Worm (Caenorhabditis elegans) whole organism, L1 larva: Measurements from ENCODE around the gene mlp-1.

Experiments used
- F16B12.6 ChIP-seq: fragments of 150-350 bp; optimal IDR thresholded peaks from 2 replicates; lab custom pipeline; 2014; ENCODE audit warnings: missing biosample characterization, missing genetic modification characterization
- Y116A8C.19 ChIP-seq: sonication (generic microtip); optimal IDR thresholded peaks from 2 replicates; lab custom pipeline; 2016; ENCODE audit warnings: missing compliant biosample characterization, missing genetic modification characterization, borderline replicate concordance
- aha-1 ChIP-seq: fragments of 150-350 bp; optimal IDR thresholded peaks from 2 replicates; lab custom pipeline; 2014; ENCODE audit warnings: missing biosample characterization, missing genetic modification characterization
- alr-1 ChIP-seq: fragments of 200-800 bp; sonication (Bioruptor generic); optimal IDR thresholded peaks from 2 replicates; lab custom pipeline; 2018; ENCODE audit warnings: borderline replicate concordance, mild to moderate bottlenecking, missing genetic modification characterization, missing compliant biosample characterization
- ama-1 ChIP-seq: fragments of 150-350 bp; optimal IDR thresholded peaks from 2 replicates; lab custom pipeline; 2014
- blmp-1 ChIP-seq: fragments of 150-350 bp; optimal IDR thresholded peaks from 2 replicates; lab custom pipeline; 2014; ENCODE audit warnings: missing biosample characterization, missing genetic modification characterization
- ceh-82 ChIP-seq, 3 experiments: fragments of 150-350 bp in 1 of 3; sonication (generic microtip) in 2 of 3; optimal IDR thresholded peaks; 2 replicates each; lab custom pipeline; 2014 to 2017; ENCODE audit warnings: missing biosample characterization in 3 of 3, missing genetic modification characterization in 3 of 3
- ceh-90 ChIP-seq: sonication (generic microtip); optimal IDR thresholded peaks from 2 replicates; lab custom pipeline; 2016; ENCODE audit warnings: missing genetic modification characterization, missing compliant biosample characterization
- dpl-1 ChIP-seq, 3 experiments: fragments of 150-350 bp in 2 of 3; sonication (generic microtip) in 1 of 3; optimal IDR thresholded peaks; 2 replicates each; lab custom pipeline; 2014 to 2017; ENCODE audit warnings: missing biosample characterization in 3 of 3, missing genetic modification characterization in 3 of 3, missing genetic modification reagents in 3 of 3
- dsc-1 ChIP-seq: sonication (generic microtip); optimal IDR thresholded peaks from 2 replicates; lab custom pipeline; 2016; ENCODE audit warnings: mild to moderate bottlenecking, missing genetic modification characterization, missing compliant biosample characterization
- efl-1 ChIP-seq, 4 experiments: fragments of 150-350 bp; optimal IDR thresholded peaks in 3 of 4; peaks in 1 of 4; 1 replicate in 1 of 4; 2 replicates in 3 of 4; lab custom pipeline; 2014; ENCODE audit warnings: missing biosample characterization in 2 of 4, missing genetic modification characterization in 2 of 4, missing genetic modification reagents in 2 of 4
- fkh-10 ChIP-seq: sonication (generic microtip); optimal IDR thresholded peaks from 2 replicates; lab custom pipeline; 2017; ENCODE audit warnings: missing biosample characterization, missing genetic modification reagents, missing genetic modification characterization
- fkh-8 ChIP-seq: sonication (generic microtip); optimal IDR thresholded peaks from 2 replicates; lab custom pipeline; 2016; ENCODE audit warnings: mild to moderate bottlenecking, missing genetic modification characterization, missing compliant biosample characterization
- irx-1 ChIP-seq: sonication (generic microtip); optimal IDR thresholded peaks from 2 replicates; lab custom pipeline; 2016; ENCODE audit warnings: missing genetic modification characterization, missing compliant biosample characterization
- jun-1 ChIP-seq: fragments of 150-350 bp; optimal IDR thresholded peaks from 2 replicates; lab custom pipeline; 2014; ENCODE audit warnings: missing biosample characterization, missing genetic modification reagents, missing genetic modification characterization
- lin-14 ChIP-seq: fragments of 200-800 bp; sonication (Bioruptor generic); optimal IDR thresholded peaks from 2 replicates; lab custom pipeline; 2018; ENCODE audit warnings: mild to moderate bottlenecking, missing genetic modification characterization, moderate library complexity, missing compliant biosample characterization
- lin-15B ChIP-seq: fragments of 150-350 bp; sonication (generic microtip); optimal IDR thresholded peaks from 3 replicates; lab custom pipeline; 2014; ENCODE audit warnings: missing biosample characterization, missing genetic modification characterization
- lin-35 ChIP-seq, 2 experiments: fragments of 150-350 bp; optimal IDR thresholded peaks; 2 replicates each; lab custom pipeline; 2014; ENCODE audit warnings: missing biosample characterization in 2 of 2, missing genetic modification characterization in 2 of 2, missing genetic modification reagents in 2 of 2
- lin-39 ChIP-seq: fragments of 150-350 bp; optimal IDR thresholded peaks from 2 replicates; lab custom pipeline; 2014; ENCODE audit warnings: missing biosample characterization, missing genetic modification reagents, missing genetic modification characterization
- lsy-2 ChIP-seq, 2 experiments: fragments of 150-350 bp; optimal IDR thresholded peaks; 2 replicates each; lab custom pipeline; 2014; ENCODE audit warnings: missing biosample characterization in 2 of 2, missing genetic modification characterization in 2 of 2
- mab-9 ChIP-seq: fragments of 200-800 bp; sonication (Bioruptor generic); IDR thresholded peaks from 2 replicates; pipeline ENCODE4 v1.3.6; 2022; ENCODE audit warnings: missing genetic modification reagents, missing genetic modification characterization, missing compliant biosample characterization
- mep-1 ChIP-seq: fragments of 150-350 bp; optimal IDR thresholded peaks from 2 replicates; lab custom pipeline; 2014; ENCODE audit warnings: missing biosample characterization, missing genetic modification characterization
- nhr-20 ChIP-seq: sonication (generic microtip); optimal IDR thresholded peaks from 2 replicates; lab custom pipeline; 2016; ENCODE audit warnings: mild to moderate bottlenecking, missing genetic modification characterization, missing compliant biosample characterization
- nhr-28 ChIP-seq: fragments of 150-350 bp; optimal IDR thresholded peaks from 2 replicates; lab custom pipeline; 2014; ENCODE audit warnings: missing biosample characterization, missing genetic modification characterization
- nhr-47 ChIP-seq: sonication (generic microtip); optimal IDR thresholded peaks from 2 replicates; lab custom pipeline; 2016; ENCODE audit warnings: mild to moderate bottlenecking, missing genetic modification characterization, moderate library complexity, missing compliant biosample characterization
- nhr-71 ChIP-seq: sonication (generic microtip); optimal IDR thresholded peaks from 2 replicates; lab custom pipeline; 2016; ENCODE audit warnings: mild to moderate bottlenecking, missing genetic modification characterization, moderate library complexity, missing compliant biosample characterization
- rnt-1 ChIP-seq: sonication (generic microtip); optimal IDR thresholded peaks from 2 replicates; lab custom pipeline; 2016; ENCODE audit warnings: mild to moderate bottlenecking, missing genetic modification characterization, moderate library complexity, missing compliant biosample characterization
- skn-1 ChIP-seq: fragments of 150-350 bp; optimal IDR thresholded peaks from 2 replicates; lab custom pipeline; 2014; ENCODE audit warnings: missing biosample characterization, missing genetic modification characterization
- snu-23 ChIP-seq: sonication (generic microtip); optimal IDR thresholded peaks from 2 replicates; lab custom pipeline; 2016; ENCODE audit warnings: missing genetic modification characterization, missing compliant biosample characterization
- sox-4 ChIP-seq: sonication (generic microtip); optimal IDR thresholded peaks from 2 replicates; lab custom pipeline; 2016; ENCODE audit warnings: missing genetic modification characterization, missing compliant biosample characterization
- sptf-1 ChIP-seq: fragments of 150-350 bp; optimal IDR thresholded peaks from 2 replicates; lab custom pipeline; 2014; ENCODE audit warnings: missing biosample characterization, missing genetic modification characterization
- swsn-7 ChIP-seq: sonication (generic microtip); optimal IDR thresholded peaks from 2 replicates; lab custom pipeline; 2016; ENCODE audit warnings: missing genetic modification characterization, missing compliant biosample characterization
- tbx-2 ChIP-seq: sonication (generic microtip); optimal IDR thresholded peaks from 2 replicates; lab custom pipeline; 2016; ENCODE audit warnings: missing genetic modification characterization, missing compliant biosample characterization
- tlp-1 ChIP-seq: fragments of 150-350 bp; optimal IDR thresholded peaks from 2 replicates; lab custom pipeline; 2014; ENCODE audit warnings: missing biosample characterization, missing genetic modification characterization
- unc-130 ChIP-seq: fragments of 150-350 bp; optimal IDR thresholded peaks from 2 replicates; lab custom pipeline; 2017; ENCODE audit warnings: missing biosample characterization, missing genetic modification characterization, inconsistent platforms
- unc-30 ChIP-seq: sonication (generic microtip); optimal IDR thresholded peaks from 2 replicates; lab custom pipeline; 2017; ENCODE audit warnings: missing biosample characterization, missing genetic modification characterization
- unc-86 ChIP-seq: sonication (generic microtip); optimal IDR thresholded peaks from 2 replicates; lab custom pipeline; 2016; ENCODE audit warnings: missing genetic modification characterization, missing compliant biosample characterization
- xbp-1 ChIP-seq: sonication (generic microtip); optimal IDR thresholded peaks from 2 replicates; lab custom pipeline; 2016; ENCODE audit warnings: missing genetic modification characterization, missing compliant biosample characterization
- zip-4 ChIP-seq: fragments of 200-800 bp; sonication (Bioruptor generic); optimal IDR thresholded peaks from 2 replicates; lab custom pipeline; 2018; ENCODE audit warnings: mild to moderate bottlenecking, missing genetic modification characterization, moderate library complexity, missing compliant biosample characterization
- ztf-11 ChIP-seq, 2 experiments: sonication (generic microtip); optimal IDR thresholded peaks; 2 replicates each; lab custom pipeline; 2016 to 2017; ENCODE audit warnings: missing genetic modification characterization in 2 of 2, missing biosample characterization in 1 of 2, missing compliant biosample characterization in 1 of 2

Gene mlp-1

DNA sequence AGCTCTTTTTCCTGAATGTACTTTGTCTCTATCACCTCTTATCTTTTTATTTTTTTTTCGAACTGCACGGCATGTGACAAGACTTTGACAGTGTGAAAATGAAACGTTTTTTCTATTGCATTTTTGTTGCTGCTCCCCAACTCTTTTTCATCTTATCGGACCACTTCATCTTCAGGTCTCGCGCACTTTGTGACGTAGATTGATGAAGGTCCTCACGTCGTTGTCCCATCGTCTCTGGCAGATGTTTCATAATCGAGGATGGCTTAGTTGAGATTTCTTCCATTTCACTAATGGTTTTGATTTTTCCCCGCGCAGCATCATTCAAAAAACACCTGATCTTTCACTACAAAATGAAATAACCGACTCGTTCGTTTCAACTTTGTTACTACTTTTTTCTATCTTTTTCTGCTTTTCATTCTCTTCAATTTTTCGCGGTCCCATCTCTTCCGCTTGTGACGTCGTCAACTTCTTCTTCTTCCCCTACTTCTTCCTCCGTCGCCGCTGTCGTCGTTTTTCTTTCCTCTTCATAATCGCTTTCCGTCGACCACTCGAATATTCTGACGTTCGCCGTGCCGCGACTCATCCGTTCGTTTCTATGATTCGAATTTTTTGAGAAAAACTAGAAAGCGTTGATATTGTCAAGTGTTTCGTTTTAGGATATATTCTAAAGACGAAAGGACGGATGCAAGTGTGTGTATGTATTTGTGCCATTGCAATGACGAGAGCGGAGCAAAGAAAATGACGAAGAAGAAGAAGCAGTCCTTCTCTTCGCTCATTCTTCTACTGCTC, 16.5 kb upstream of the mlp-1 start, which contains the start of gene T04C9.2:
TSS of gene T04C9.2 (plus strand) at position 739 of the 789 bp plus-strand sequence.
- peak in 1 of 2 experiments; percentile 7 for TF ChIP-seq lsy-2 (tag; optimal IDR thresholded peaks at IDR 0.05; lab: Kevin White, UChicago)
- TF ChIP-seq fkh-10 (GFP tag; lab: Kevin White, UChicago): peak; percentile 37
- TF ChIP-seq lin-14 (GFP tag; lab: Kevin White, UChicago): peak; percentile 55
- no peak for TF ChIP-seq alr-1

DNA sequence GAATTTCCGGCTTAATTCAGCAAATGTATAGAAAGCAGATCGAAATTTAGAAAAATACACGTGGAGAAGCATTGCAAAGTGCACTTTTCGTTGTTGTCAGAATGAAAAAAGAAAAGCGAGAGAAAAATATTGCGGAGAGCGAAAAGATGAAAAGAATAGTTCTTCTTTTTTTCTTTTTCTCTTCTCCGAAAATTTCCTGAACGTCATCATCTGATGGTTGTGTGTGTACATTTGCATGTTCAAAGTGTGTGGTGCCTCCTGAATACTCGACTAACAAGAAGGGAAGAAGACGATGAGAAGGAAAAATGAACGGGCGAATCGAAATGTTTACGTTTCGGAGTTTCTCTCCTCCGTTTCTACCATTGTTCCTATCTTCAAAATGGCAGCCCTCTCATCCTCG, 15.2 kb upstream of the mlp-1 start:
- no peak for TF ChIP-seq F16B12.6 (tag; lab: Kevin White, UChicago)
- TF ChIP-seq zip-4 (GFP tag; lab: Kevin White, UChicago): no peak
- peak; percentile 3 for TF ChIP-seq nhr-71 (tag; lab: Kevin White, UChicago)
- TF ChIP-seq lin-14 (GFP tag; lab: Kevin White, UChicago): peak; percentile 57
- TF ChIP-seq aha-1 (tag; lab: Kevin White, UChicago): no peak
- TF ChIP-seq skn-1 (tag; lab: Kevin White, UChicago): peak; percentile 8
- TF ChIP-seq efl-1 (optimal IDR thresholded peaks at IDR 0.05; lab: Kevin White, UChicago): no peak
- peak in 1 of 2 experiments; percentile 57 for TF ChIP-seq efl-1 (GFP tag; optimal IDR thresholded peaks at IDR 0.05 in 1 of 2; lab: Kevin White, UChicago)

DNA sequence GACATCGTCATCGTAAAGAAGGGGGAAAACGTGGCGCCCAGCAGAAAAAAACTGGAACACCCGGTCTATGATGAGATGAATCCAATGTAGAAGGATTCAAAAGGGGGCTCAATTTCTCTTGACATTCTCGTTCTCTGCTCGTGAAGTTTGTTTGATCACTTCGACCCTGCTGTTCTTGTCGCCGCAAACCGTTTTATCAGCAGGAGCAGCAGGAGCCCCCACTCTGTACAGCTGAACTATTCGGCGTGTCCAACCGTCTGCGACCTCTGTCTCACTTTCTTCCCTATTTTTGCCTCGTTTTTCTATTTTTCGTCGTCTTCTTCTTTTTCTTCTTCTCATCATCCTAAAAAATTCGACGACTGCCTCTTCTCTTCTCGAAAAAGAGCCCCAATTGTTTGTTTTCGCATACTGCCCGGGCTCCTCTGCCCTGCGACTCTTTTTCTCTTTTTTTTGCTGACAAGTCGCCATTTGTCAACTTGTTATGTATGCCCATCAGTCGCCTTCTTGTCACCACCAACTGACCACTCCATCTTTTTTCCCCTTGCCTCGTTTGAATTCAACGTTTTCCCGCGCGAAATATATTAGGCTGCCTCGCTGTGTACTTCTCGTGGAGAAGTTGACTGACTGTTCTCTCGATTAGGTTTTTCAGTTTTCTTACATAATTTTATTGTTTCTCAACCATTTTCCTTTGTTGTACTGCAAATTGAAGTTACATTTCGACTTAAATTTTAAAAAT, 14.3 kb upstream of the mlp-1 start:
- TF ChIP-seq nhr-47 (tag; lab: Kevin White, UChicago) (peak; percentile 13), unc-30 (tag; lab: Kevin White, UChicago) (no peak), rnt-1 (peak; percentile 22), dpl-1 (GFP tag; optimal IDR thresholded peaks at IDR 0.05; lab: Kevin White, UChicago) (peak; percentile 71 to 82 (median 75)), blmp-1 (tag; lab: Kevin White, UChicago) (peak; percentile 39), mep-1 (tag; lab: Kevin White, UChicago) (peak; percentile 45), skn-1 (tag; lab: Kevin White, UChicago) (no peak), ztf-11 (tag; optimal IDR thresholded peaks at IDR 0.05; lab: Kevin White, UChicago) (peak in 1 of 2 experiments; percentile 20), sptf-1 (tag; lab: Kevin White, UChicago) (no peak), swsn-7 (tag; lab: Kevin White, UChicago) (peak; percentile 14), efl-1 (optimal IDR thresholded peaks at IDR 0.05; lab: Kevin White, UChicago) (peak; percentile 77), efl-1 (GFP tag; optimal IDR thresholded peaks at IDR 0.05 in 1 of 2; lab: Kevin White, UChicago) (peak; percentile 81 to 97), fkh-8 (tag; lab: Kevin White, UChicago) (no peak), nhr-28 (tag; lab: Kevin White, UChicago) (no peak), fkh-10 (GFP tag; lab: Kevin White, UChicago) (peak; percentile 9), lin-35 (GFP tag; optimal IDR thresholded peaks at IDR 0.05; lab: Kevin White, UChicago) (peak; percentile 73 to 82), lin-39 (tag; lab: Kevin White, UChicago) (no peak), nhr-20 (peak; percentile 35), irx-1 (tag; lab: Kevin White, UChicago) (no peak), aha-1 (tag; lab: Kevin White, UChicago) (no peak), ceh-90 (tag; lab: Kevin White, UChicago) (no peak), Y116A8C.19 (no peak), unc-86 (tag; lab: Kevin White, UChicago) (peak; percentile 24), ama-1 (peak; percentile 19), nhr-71 (tag; lab: Kevin White, UChicago) (peak; percentile 39), snu-23 (GFP tag; lab: Kevin White, UChicago) (peak; percentile 23), dsc-1 (no peak), sox-4 (no peak), xbp-1 (tag; lab: Kevin White, UChicago) (peak; percentile 11), lsy-2 (tag; optimal IDR thresholded peaks at IDR 0.05; lab: Kevin White, UChicago) (peak in 1 of 2 experiments; percentile 40), lin-15B (tag; lab: Kevin White, UChicago) (no peak), tlp-1 (tag; lab: Kevin White, UChicago) (no peak), lin-14 (GFP tag; lab: Kevin White, UChicago) (peak; percentile 66), unc-130 (tag; lab: Kevin White, UChicago) (no peak), mab-9 (GFP tag; lab: Robert Waterston, UW) (peak; percentile 73), ceh-82 (tag; optimal IDR thresholded peaks at IDR 0.05; lab: Kevin White, UChicago) (no peak), tbx-2 (peak; percentile 23), jun-1 (tag; lab: Kevin White, UChicago) (no peak)
